Fruit fly (Drosophila melanogaster): Measurements from ENCODE around the gene Map205.

dm6 chr3R:32050685-32051084, 17.6 kb downstream of the Map205 start:
- TF ChIP-seq CG9705 (GFP tag; optimal IDR thresholded peaks at IDR 0.05): no peak
- no peak for TF ChIP-seq rgr (GFP tag; optimal IDR thresholded peaks at IDR 0.05)

Data from whole organism, wandering third instar larva.